Fruit fly (Drosophila melanogaster): ENCODE results near the gene Dhc98D.

Gene Dhc98D

DNA sequence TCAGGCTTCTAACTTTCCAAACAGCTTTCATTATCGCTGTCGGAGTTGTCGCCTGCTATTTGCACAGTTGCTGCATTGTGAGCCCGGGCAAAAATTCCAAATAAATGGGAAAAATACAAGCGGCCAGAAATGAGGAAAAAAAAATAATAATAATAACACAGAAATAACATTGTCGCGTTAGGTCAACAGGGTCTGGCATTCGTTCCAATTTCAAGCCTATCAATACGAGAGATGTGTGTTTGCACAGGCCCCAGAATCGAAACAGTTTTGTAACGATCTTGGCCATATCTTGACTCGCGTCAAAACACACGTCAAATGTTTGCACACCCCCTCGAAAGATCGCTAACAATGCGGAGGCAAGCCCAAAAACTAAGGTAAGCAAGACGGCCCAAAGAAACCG lies 69.6 kb downstream of the Dhc98D start (continued):
- TF ChIP-seq Pdp1 (GFP tag; optimal IDR thresholded peaks at IDR 0.05) (peak in 1 of 2 experiments; percentile 15), scrt (GFP tag; optimal IDR thresholded peaks at IDR 0.05) (peak; percentile 30), CG6175 (GFP tag; IDR thresholded peaks at IDR 0.05) (no peak), CG3065 (GFP tag; optimal IDR thresholded peaks at IDR 0.05) (no peak), CG4707 (GFP tag; optimal IDR thresholded peaks at IDR 0.05) (no peak), CG18764 (GFP tag; optimal IDR thresholded peaks at IDR 0.05) (peak; percentile 18), Fer3 (tag; optimal IDR thresholded peaks at IDR 0.05) (peak; percentile 43), CG7271 (tag; optimal IDR thresholded peaks at IDR 0.05) (peak; percentile 3), yki (optimal IDR thresholded peaks at IDR 0.05) (no peak), Fer2 (tag; optimal IDR thresholded peaks at IDR 0.05) (peak; percentile 26), pan (optimal IDR thresholded peaks at IDR 0.05) (no peak), pan (GFP tag; optimal IDR thresholded peaks at IDR 0.05 in 1 of 2, IDR thresholded peaks at IDR 0.05 in 1 of 2) (peak in 1 of 2 experiments; percentile 28), dysf (GFP tag; IDR thresholded peaks at IDR 0.05) (no peak; the same call in 2 of the 3 replicates), CkIIα-i1 (GFP tag; IDR thresholded peaks at IDR 0.05) (no peak), lilli (GFP tag; optimal IDR thresholded peaks at IDR 0.05) (no peak), CG10565 (GFP tag; optimal IDR thresholded peaks at IDR 0.05) (no peak), CG3847 (GFP tag; IDR thresholded peaks at IDR 0.05) (no peak), CG1647 (GFP tag; optimal IDR thresholded peaks at IDR 0.05) (no peak), sob (GFP tag; IDR thresholded peaks at IDR 0.05) (peak; percentile 61; the same call in 1 of the 2 replicates), row (GFP tag; IDR thresholded peaks at IDR 0.05) (no peak), CG9876 (GFP tag; optimal IDR thresholded peaks at IDR 0.05) (no peak), disco-r (GFP tag; optimal IDR thresholded peaks at IDR 0.05) (no peak), Nf-YB (GFP tag; optimal IDR thresholded peaks at IDR 0.05) (no peak), CG31388 (GFP tag; optimal IDR thresholded peaks at IDR 0.05) (no peak), nerfin-1 (tag; optimal IDR thresholded peaks at IDR 0.05) (no peak), ftz-f1 (GFP tag; optimal IDR thresholded peaks at IDR 0.05) (no peak), dan (GFP tag; IDR thresholded peaks at IDR 0.05) (no peak), wek (GFP tag; optimal IDR thresholded peaks at IDR 0.05) (peak; percentile 19), CG15011 (GFP tag; optimal IDR thresholded peaks at IDR 0.05) (peak; percentile 64), nau (GFP tag; optimal IDR thresholded peaks at IDR 0.05) (peak; percentile 66), CG7987 (GFP tag; optimal IDR thresholded peaks at IDR 0.05) (peak; percentile 21), HLH3B (GFP tag; IDR thresholded peaks at IDR 0.05) (peak; percentile 14; the same call in 1 of the 2 replicates), CG15601 (tag; optimal IDR thresholded peaks at IDR 0.05) (peak; percentile 7), trem (tag; optimal IDR thresholded peaks at IDR 0.05) (no peak), CG14860 (GFP tag; IDR thresholded peaks at IDR 0.05; ENCODE audit: partially characterized antibody) (no peak), CG1233 (GFP tag; optimal IDR thresholded peaks at IDR 0.05) (peak; percentile 26), CG15479 (GFP tag; optimal IDR thresholded peaks at IDR 0.05) (no peak), zf30C (GFP tag; optimal IDR thresholded peaks at IDR 0.05) (no peak), pzg (GFP tag; optimal IDR thresholded peaks at IDR 0.05) (no peak), Dip2 (GFP tag; IDR thresholded peaks at IDR 0.05) (no peak), ranshi (GFP tag; IDR thresholded peaks at IDR 0.05) (peak; percentile 36; the same call in 1 of the 2 replicates), CG11695 (GFP tag; IDR thresholded peaks at IDR 0.05) (0 out of 3 replicates have a peak, but pooled peaks have one; percentile 47), shn (GFP tag; optimal IDR thresholded peaks at IDR 0.05) (no peak), Scr (GFP tag; IDR thresholded peaks at IDR 0.05; ENCODE audit: partially characterized antibody) (no peak), Mes4 (GFP tag; optimal IDR thresholded peaks at IDR 0.05) (no peak), CG18599 (GFP tag; optimal IDR thresholded peaks at IDR 0.05) (peak; percentile 71), Rfx (GFP tag; IDR thresholded peaks at IDR 0.05) (peak; percentile 33; the same call in 1 of the 2 replicates), CG15269 (tag; optimal IDR thresholded peaks at IDR 0.05) (peak; percentile 13), Asciz (GFP tag; optimal IDR thresholded peaks at IDR 0.05) (peak; percentile 67), CG9437 (GFP tag; optimal IDR thresholded peaks at IDR 0.05) (no peak), ap (GFP tag; IDR thresholded peaks at IDR 0.05) (no peak)

All from whole organism, embryonic.